Fruit fly (Drosophila melanogaster) whole organism, pupa: Measurements from ENCODE around the gene trc.

Experiments used
- CG10348 ChIP-seq: fragments of 200-800 bp; sonication (Bioruptor generic); IDR thresholded peaks from 2 replicates; pipeline ENCODE4 v1.3.6; 2022; ENCODE audit warnings: missing biosample characterization, missing genetic modification characterization
- CG12605 ChIP-seq: fragments of 200-800 bp; sonication (Bioruptor generic); IDR thresholded peaks from 2 replicates; pipeline ENCODE4 v1.3.6; 2022; ENCODE audit warnings: missing biosample characterization, missing genetic modification characterization
- CG14655 ChIP-seq: fragments of 200-800 bp; sonication (Bioruptor generic); optimal IDR thresholded peaks from 3 replicates; lab custom pipeline; 2017; ENCODE audit warnings: mild to moderate bottlenecking, missing biosample characterization, missing genetic modification reagents, missing genetic modification characterization
- CG34367 ChIP-seq: fragments of 200-800 bp; sonication (Bioruptor generic); optimal IDR thresholded peaks from 2 replicates; lab custom pipeline; 2018; ENCODE audit warnings: missing biosample characterization, mild to moderate bottlenecking, missing genetic modification characterization
- CG8159 ChIP-seq: fragments of 200-800 bp; sonication (Bioruptor generic); optimal IDR thresholded peaks from 3 replicates; lab custom pipeline; 2018; ENCODE audit warnings: missing biosample characterization, mild to moderate bottlenecking, missing genetic modification characterization, moderate library complexity
- CG8301 ChIP-seq: fragments of 200-800 bp; sonication (Bioruptor generic); optimal IDR thresholded peaks from 2 replicates; lab custom pipeline; 2018; ENCODE audit warnings: missing biosample characterization, mild to moderate bottlenecking, missing genetic modification characterization
- D1 ChIP-seq: fragments of 200-800 bp; sonication (Bioruptor generic); optimal IDR thresholded peaks from 2 replicates; lab custom pipeline; 2018; ENCODE audit warnings: missing biosample characterization, mild to moderate bottlenecking, missing genetic modification characterization, moderate library complexity
- EcR ChIP-seq: fragments of 200-800 bp; sonication (Bioruptor generic); optimal IDR thresholded peaks from 3 replicates; lab custom pipeline; 2019; ENCODE audit warnings: missing biosample characterization, missing genetic modification characterization, mild to moderate bottlenecking, moderate library complexity, missing genetic modification reagents

- peak; percentile 65 for TF ChIP-seq EcR (GFP tag; lab: Kevin White, UChicago)
- no peak for TF ChIP-seq CG8301 (tag; lab: Kevin White, UChicago)
- no peak for TF ChIP-seq CG34367
- no peak for TF ChIP-seq CG10348
- TF ChIP-seq CG14655 (GFP tag; lab: Kevin White, UChicago): no peak
- TF ChIP-seq D1: no peak
- no peak for TF ChIP-seq CG12605 (GFP tag; lab: Robert Waterston, UW)
- no peak for TF ChIP-seq CG8159
Measured at dm6 chr3L:19857923-19858490, 23.9 kb upstream of the trc start.
